Fruit fly (Drosophila melanogaster) whole organism, adult: ENCODE measurements around the gene ZIPIC.

Experiments used
- CG5204 ChIP-seq: fragments of 200-800 bp; sonication (Bioruptor generic); optimal IDR thresholded peaks from 2 replicates; lab custom pipeline; 2016; ENCODE audit warnings: missing biosample characterization, missing genetic modification characterization
- CG7045 ChIP-seq: fragments of 200-800 bp; sonication (Bioruptor generic); optimal IDR thresholded peaks from 2 replicates; lab custom pipeline; 2017; ENCODE audit warnings: missing biosample characterization, mild to moderate bottlenecking, missing genetic modification characterization
- Clk ChIP-seq: fragments of 200-800 bp; sonication (Bioruptor generic); optimal IDR thresholded peaks from 2 replicates; lab custom pipeline; 2017; ENCODE audit warnings: missing biosample characterization, missing genetic modification characterization
- Hr96 ChIP-seq: fragments of 200-800 bp; sonication (Bioruptor generic); optimal IDR thresholded peaks from 2 replicates; lab custom pipeline; 2016; ENCODE audit warnings: missing biosample characterization, missing genetic modification characterization
- cic ChIP-seq: fragments of 200-800 bp; sonication (Bioruptor generic); optimal IDR thresholded peaks from 2 replicates; lab custom pipeline; 2017; ENCODE audit warnings: missing biosample characterization, mild to moderate bottlenecking, missing genetic modification characterization, moderate library complexity
- kay ChIP-seq: fragments of 200-800 bp; sonication (Bioruptor generic); peaks from one replicate; lab custom pipeline; 2016; ENCODE audit warnings: missing biosample characterization, missing genetic modification characterization, borderline replicate concordance
- ovo ChIP-seq: fragments of 200-800 bp; sonication (Bioruptor generic); optimal IDR thresholded peaks from 2 replicates; lab custom pipeline; 2016; ENCODE audit warnings: missing biosample characterization, missing genetic modification characterization
- tj ChIP-seq: fragments of 200-800 bp; sonication (Bioruptor generic); optimal IDR thresholded peaks from 3 replicates; lab custom pipeline; 2017; ENCODE audit warnings: missing biosample characterization, mild to moderate bottlenecking, missing genetic modification characterization, moderate library complexity
- toe ChIP-seq: fragments of 200-800 bp; sonication (Bioruptor generic); optimal IDR thresholded peaks from 2 replicates; lab custom pipeline; 2016; ENCODE audit warnings: missing biosample characterization, missing genetic modification characterization

- TF ChIP-seq tj: no peak
- no peak for TF ChIP-seq CG7045
- no peak for TF ChIP-seq kay (GFP tag; lab: Kevin White, UChicago)
- TF ChIP-seq CG5204: no peak
- TF ChIP-seq cic (GFP tag; lab: Kevin White, UChicago): no peak
- no peak for TF ChIP-seq Hr96 (GFP tag; lab: Kevin White, UChicago)
- TF ChIP-seq toe: no peak
- no peak for TF ChIP-seq ovo (GFP tag; lab: Kevin White, UChicago)
- no peak for TF ChIP-seq Clk
Observed at dm6 chr3R:30037630-30038029, 960 bp upstream of the ZIPIC start, which contains the start of gene ocn.
